Worm (Caenorhabditis elegans): ENCODE data around the gene ins-3.
"Not testable (repeated sequence)": the region's sequence is repeated elsewhere in the genome, so short reads cannot be mapped to it uniquely, and the experiment has no call there.

DNA sequence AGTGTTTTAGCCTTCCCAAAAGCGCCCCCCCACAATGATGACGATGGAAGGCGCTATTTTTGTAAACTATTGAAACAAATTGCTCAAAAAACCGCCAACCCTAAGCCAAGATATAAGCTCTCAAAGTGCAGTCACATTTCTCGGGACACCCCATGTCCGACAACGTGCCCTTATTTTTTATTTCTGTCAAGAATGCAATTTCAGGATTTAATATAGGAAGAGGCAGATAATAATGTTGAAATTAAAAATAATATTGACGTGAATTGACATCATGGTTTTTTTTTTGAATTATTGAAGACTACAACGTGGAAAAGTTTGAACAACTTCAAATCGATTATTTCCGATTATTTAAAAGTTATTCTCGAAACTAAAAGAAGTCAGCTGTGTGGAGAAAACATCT lies 23.5 kb upstream of the ins-3 start, which contains the start of gene ZK84.2:
- TF ChIP-seq elt-3 (tag; optimal IDR thresholded peaks at IDR 0.05); mdl-1 (tag; optimal IDR thresholded peaks at IDR 0.05); ztf-4 (tag; optimal IDR thresholded peaks at IDR 0.05); ama-1 (optimal IDR thresholded peaks at IDR 0.05); nhr-10 (tag; optimal IDR thresholded peaks at IDR 0.05): not testable (repeated sequence)

All from whole organism, L2 larva.